Fruit fly (Drosophila melanogaster) whole organism, prepupa: ENCODE data around the gene Ptpa.

Experiments used
- CG6792 ChIP-seq: fragments of 200-800 bp; sonication (Bioruptor generic); optimal IDR thresholded peaks from 3 replicates; lab custom pipeline; 2016; ENCODE audit warnings: missing biosample characterization, missing genetic modification characterization
- Met ChIP-seq: fragments of 200-800 bp; sonication (Bioruptor generic); optimal IDR thresholded peaks from 3 replicates; lab custom pipeline; 2016; ENCODE audit warnings: missing biosample characterization, missing genetic modification characterization
- vri ChIP-seq: fragments of 200-800 bp; sonication (Bioruptor generic); optimal IDR thresholded peaks from 3 replicates; lab custom pipeline; 2016; ENCODE audit warnings: missing biosample characterization, mild to moderate bottlenecking, missing genetic modification characterization

DNA sequence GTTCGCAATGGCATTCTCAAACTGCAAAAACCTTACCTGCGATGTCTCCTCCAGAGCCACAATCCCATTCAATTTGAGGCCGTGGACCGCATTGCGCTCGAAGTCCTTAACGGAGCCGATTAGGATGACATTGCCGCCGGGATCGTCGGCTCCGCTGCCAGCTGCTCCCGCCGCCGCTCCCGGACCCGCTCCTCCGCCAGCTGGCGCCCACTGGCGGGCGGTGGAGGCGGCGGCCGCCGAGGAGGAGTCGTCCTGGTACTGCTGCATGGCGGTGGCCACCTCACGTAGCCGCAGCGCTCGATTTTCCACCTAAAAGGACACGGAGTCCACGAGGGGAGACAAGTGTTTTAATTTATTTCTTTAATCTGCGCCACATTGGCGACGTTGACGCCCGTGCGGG, 30.9 kb downstream of the Ptpa start:
- TF ChIP-seq CG6792 (GFP tag; lab: Kevin White, UChicago) (no peak), Met (no peak), vri (GFP tag; lab: Kevin White, UChicago) (no peak)
